Fruit fly (Drosophila melanogaster): ENCODE results near the gene Nup133.

Nup133 gene

DNA sequence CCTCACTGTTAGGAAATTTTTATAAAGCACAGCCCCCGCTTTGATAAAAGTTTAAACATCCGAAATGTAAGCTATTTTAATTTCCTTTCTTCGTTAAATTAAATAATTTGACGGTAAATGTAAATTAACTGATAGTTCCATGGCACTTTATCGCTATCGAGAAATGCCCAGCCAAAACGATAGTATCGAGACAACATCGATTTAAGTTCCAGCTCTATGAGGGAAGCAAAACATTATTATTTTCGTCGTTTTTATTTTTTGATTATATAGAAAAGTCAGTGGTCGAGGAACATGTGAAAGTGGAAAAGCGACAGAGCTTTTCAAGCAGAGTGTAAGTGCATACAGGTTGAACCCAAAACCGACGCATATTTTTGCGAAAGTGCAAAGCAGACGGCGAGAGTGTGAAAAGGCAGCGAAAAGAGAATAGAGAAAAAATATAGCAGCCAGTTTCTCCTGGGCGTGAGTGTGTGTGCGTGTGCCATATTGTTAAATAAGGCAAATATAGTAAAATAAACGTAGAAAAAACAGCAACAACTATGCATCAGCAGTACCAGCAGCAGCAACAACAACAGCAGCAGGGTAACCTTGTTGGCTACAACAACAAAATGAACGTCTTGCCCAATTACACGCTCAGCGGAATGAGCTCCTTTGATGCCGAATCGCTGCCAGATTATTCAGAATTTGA lies 36.5 kb downstream of the Nup133 start, which contains the start of gene CG45049:
Gene CG45049, plus strand, starts transcription at position 197 of the 685 bp plus-strand sequence.
- TF ChIP-seq chinmo (GFP tag; IDR thresholded peaks at IDR 0.05; ENCODE audit: partially characterized antibody) (peak; percentile 54; the same call in 1 of the 4 replicates), CG6791 (GFP tag; IDR thresholded peaks at IDR 0.05; ENCODE audit: partially characterized antibody) (peak; percentile 95), CG6272 (GFP tag; IDR thresholded peaks at IDR 0.05) (peak; percentile 37; the same call in 1 of the 2 replicates), CG10462 (GFP tag; optimal IDR thresholded peaks at IDR 0.05) (no peak), CG34224 (GFP tag; IDR thresholded peaks at IDR 0.05; ENCODE audit: partially characterized antibody) (peak; percentile 86), CG8478 (optimal IDR thresholded peaks at IDR 0.05) (no peak), salm (tag; optimal IDR thresholded peaks at IDR 0.05) (no peak), sna (GFP tag; IDR thresholded peaks at IDR 0.05; ENCODE audit: partially characterized antibody) (peak; percentile 65), CG7987 (GFP tag; optimal IDR thresholded peaks at IDR 0.05) (no peak), ATbp (GFP tag; optimal IDR thresholded peaks at IDR 0.05) (no peak), Rfx (GFP tag; IDR thresholded peaks at IDR 0.05) (no peak), Trl (optimal IDR thresholded peaks at IDR 0.05) (peak in 1 of 2 experiments; percentile 69), Trl (GFP tag; optimal IDR thresholded peaks at IDR 0.05) (no peak), CG16815 (GFP tag; optimal IDR thresholded peaks at IDR 0.05) (no peak), Med (GFP tag) (peak; percentile 57), CG13287 (GFP tag; IDR thresholded peaks at IDR 0.05; ENCODE audit: partially characterized antibody) (peak; percentile 79), da (GFP tag; optimal IDR thresholded peaks at IDR 0.05) (no peak), GATAe (GFP tag; conservative IDR thresholded peaks at IDR 0.05) (no peak), fd64A (GFP tag; optimal IDR thresholded peaks at IDR 0.05) (no peak), CG4617 (GFP tag; optimal IDR thresholded peaks at IDR 0.05; ENCODE audit: borderline replicate concordance) (peak; percentile 72), psq (GFP tag; optimal IDR thresholded peaks at IDR 0.05) (peak; percentile 46), pnt (GFP tag; optimal IDR thresholded peaks at IDR 0.05) (no peak), gsb (GFP tag; IDR thresholded peaks at IDR 0.05) (no peak), CG7963 (GFP tag; IDR thresholded peaks at IDR 0.05; ENCODE audit: partially characterized antibody) (peak; percentile 93), Sry-δ (GFP tag; optimal IDR thresholded peaks at IDR 0.05) (peak; percentile 89), CG1832 (GFP tag; optimal IDR thresholded peaks at IDR 0.05) (no peak), Dll (GFP tag; IDR thresholded peaks at IDR 0.05; ENCODE audit: partially characterized antibody) (peak; percentile 90), bbx (GFP tag; IDR thresholded peaks at IDR 0.05; ENCODE audit: partially characterized antibody) (peak; percentile 94), schlank (tag; optimal IDR thresholded peaks at IDR 0.05) (no peak), pb (GFP tag; optimal IDR thresholded peaks at IDR 0.05) (no peak), Bdp1 (GFP tag; optimal IDR thresholded peaks at IDR 0.05) (no peak), D19B (GFP tag; optimal IDR thresholded peaks at IDR 0.05) (no peak), nmo (GFP tag; optimal IDR thresholded peaks at IDR 0.05) (peak; percentile 25), CG2202 (tag; optimal IDR thresholded peaks at IDR 0.05) (no peak), CG16813 (GFP tag; IDR thresholded peaks at IDR 0.05; ENCODE audit: partially characterized antibody) (peak; percentile 90), chn (GFP tag; optimal IDR thresholded peaks at IDR 0.05) (no peak), Xbp1 (GFP tag; optimal IDR thresholded peaks at IDR 0.05) (no peak), MBD-R2 (GFP tag; IDR thresholded peaks at IDR 0.05) (0 out of 2 replicates have a peak, but pooled peaks have one; percentile 22), Drgx (GFP tag; IDR thresholded peaks at IDR 0.05) (no peak), CG2712 (tag; optimal IDR thresholded peaks at IDR 0.05) (peak; percentile 8), CG7928 (GFP tag; optimal IDR thresholded peaks at IDR 0.05) (no peak), CG12155 (GFP tag; optimal IDR thresholded peaks at IDR 0.05) (no peak), CG10267 (tag; optimal IDR thresholded peaks at IDR 0.05) (no peak), knrl (GFP tag; IDR thresholded peaks at IDR 0.05; ENCODE audit: partially characterized antibody) (peak; percentile 91), kay (GFP tag; optimal IDR thresholded peaks at IDR 0.05) (no peak), peb (GFP tag; IDR thresholded peaks at IDR 0.05) (no peak), Stat92E (GFP tag; optimal IDR thresholded peaks at IDR 0.05) (no peak), CG17359 (tag; optimal IDR thresholded peaks at IDR 0.05) (no peak), nerfin-2 (GFP tag; IDR thresholded peaks at IDR 0.05; ENCODE audit: partially characterized antibody) (peak; percentile 87)
